Fruit fly (Drosophila melanogaster): Measurements from ENCODE around the gene Whamy.

Gene Whamy

dm6 chr3R:9818295-9818694, 44.1 kb upstream of the Whamy start, which contains the start of gene CG9459:
Gene CG9459 (minus strand): TSS chr3R:9818395.
- TF ChIP-seq Eip74EF (GFP tag; optimal IDR thresholded peaks at IDR 0.05): no peak
- TF ChIP-seq ftz-f1 (GFP tag; optimal IDR thresholded peaks at IDR 0.05): no peak
- TF ChIP-seq cato (GFP tag; optimal IDR thresholded peaks at IDR 0.05; ENCODE audit: borderline replicate concordance): no peak
- no peak for TF ChIP-seq CG1233 (GFP tag; optimal IDR thresholded peaks at IDR 0.05)
- TF ChIP-seq Nf-YC (tag; optimal IDR thresholded peaks at IDR 0.05): no peak
- TF ChIP-seq ken (GFP tag; IDR thresholded peaks at IDR 0.05): no peak
- no peak for TF ChIP-seq CG4360 (GFP tag; IDR thresholded peaks at IDR 0.05)
- TF ChIP-seq pros (GFP tag; optimal IDR thresholded peaks at IDR 0.05): no peak
- TF ChIP-seq CG11695 (GFP tag; IDR thresholded peaks at IDR 0.05): no peak
- no peak for TF ChIP-seq CG2202 (tag; optimal IDR thresholded peaks at IDR 0.05)
- no peak for TF ChIP-seq nmo (GFP tag; optimal IDR thresholded peaks at IDR 0.05)
- TF ChIP-seq CG14710 (tag; optimal IDR thresholded peaks at IDR 0.05): no peak
- TF ChIP-seq PHDP (tag; optimal IDR thresholded peaks at IDR 0.05): no peak
- no peak for TF ChIP-seq CG18599 (GFP tag; optimal IDR thresholded peaks at IDR 0.05)
- no peak for TF ChIP-seq unpg (GFP tag; optimal IDR thresholded peaks at IDR 0.05)
- no peak for TF ChIP-seq tin (GFP tag; optimal IDR thresholded peaks at IDR 0.05)
- no peak for TF ChIP-seq CG32532 (GFP tag; IDR thresholded peaks at IDR 0.05)
- TF ChIP-seq yki (optimal IDR thresholded peaks at IDR 0.05): no peak

- TF ChIP-seq disco-r (GFP tag; optimal IDR thresholded peaks at IDR 0.05) (no peak), Camta (GFP tag; optimal IDR thresholded peaks at IDR 0.05) (no peak), vvl (GFP tag; IDR thresholded peaks at IDR 0.05) (no peak), CG30020 (tag; optimal IDR thresholded peaks at IDR 0.05) (no peak), tx (GFP tag; optimal IDR thresholded peaks at IDR 0.05) (no peak), dm (GFP tag; optimal IDR thresholded peaks at IDR 0.05) (no peak), CG18764 (GFP tag; optimal IDR thresholded peaks at IDR 0.05) (no peak), Sox102F (GFP tag; optimal IDR thresholded peaks at IDR 0.05) (no peak), unc-4 (GFP tag; IDR thresholded peaks at IDR 0.05; ENCODE audit: partially characterized antibody) (no peak), chn (GFP tag; optimal IDR thresholded peaks at IDR 0.05) (no peak), BEAF-32 (GFP tag; optimal IDR thresholded peaks at IDR 0.05) (no peak), CG17359 (tag; optimal IDR thresholded peaks at IDR 0.05) (no peak), CG1792 (GFP tag; optimal IDR thresholded peaks at IDR 0.05) (no peak), inv (GFP tag; IDR thresholded peaks at IDR 0.05; ENCODE audit: partially characterized antibody) (no peak), br (optimal IDR thresholded peaks at IDR 0.05) (no peak), dmrt99B (tag; optimal IDR thresholded peaks at IDR 0.05) (no peak)
Measured at dm6 chr3R:9816879-9817278, 42.7 kb upstream of the Whamy start, which contains the start of gene CG16904. Gene CG16904 (minus strand): TSS chr3R:9816979.

dm6 chr3R:9813861-9814260, 39.6 kb upstream of the Whamy start, which contains the start of gene eloF:
Gene eloF (plus strand): TSS chr3R:9814161.
- TF ChIP-seq CG8765 (GFP tag; IDR thresholded peaks at IDR 0.05): no peak
- TF ChIP-seq sob (GFP tag; IDR thresholded peaks at IDR 0.05): no peak
- TF ChIP-seq Max (GFP tag; optimal IDR thresholded peaks at IDR 0.05): no peak

- TF ChIP-seq CG14710 (tag; optimal IDR thresholded peaks at IDR 0.05) (no peak), mirr (GFP tag; optimal IDR thresholded peaks at IDR 0.05) (no peak), cwo (GFP tag; optimal IDR thresholded peaks at IDR 0.05) (no peak), NC2α (GFP tag; optimal IDR thresholded peaks at IDR 0.05) (no peak), bowl (GFP tag; IDR thresholded peaks at IDR 0.05) (no peak), Dad (GFP tag; optimal IDR thresholded peaks at IDR 0.05) (no peak), trem (tag; optimal IDR thresholded peaks at IDR 0.05) (no peak), Spps (tag; optimal IDR thresholded peaks at IDR 0.05) (no peak), amos (GFP tag; IDR thresholded peaks at IDR 0.05; ENCODE audit: partially characterized antibody) (no peak), cas (GFP tag; IDR thresholded peaks at IDR 0.05) (no peak), Lim3 (GFP tag; IDR thresholded peaks at IDR 0.05) (no peak), Elba2 (GFP tag; optimal IDR thresholded peaks at IDR 0.05) (no peak), Dll (GFP tag; IDR thresholded peaks at IDR 0.05; ENCODE audit: partially characterized antibody) (no peak), ab (GFP tag; optimal IDR thresholded peaks at IDR 0.05) (no peak)
Measured at dm6 chr3R:9812447-9812846, 38.2 kb upstream of the Whamy start, which contains the start of gene CG8534. Gene CG8534 (plus strand): TSS chr3R:9812747.

Data from whole organism, embryonic.